Fruit fly (Drosophila melanogaster) whole organism, embryonic: ENCODE measurements around the gene CG3984.

Experiments
- Atf-2 ChIP-seq: fragments of 200-800 bp; sonication (Bioruptor generic); optimal IDR thresholded peaks from 2 replicates; lab custom pipeline; 2016; ENCODE audit warnings: missing biosample characterization, missing genetic modification characterization
- Bteb2 ChIP-seq: fragments of 200-800 bp; sonication (Bioruptor generic); optimal IDR thresholded peaks from 2 replicates; lab custom pipeline; 2016; ENCODE audit warnings: missing biosample characterization, missing genetic modification characterization
- CG10147 ChIP-seq: fragments of 200-800 bp; sonication (Bioruptor generic); optimal IDR thresholded peaks from 2 replicates; lab custom pipeline; 2019; ENCODE audit warnings: missing biosample characterization, mild to moderate bottlenecking, missing genetic modification characterization, moderate library complexity
- CG10321 ChIP-seq: fragments of 200-800 bp; sonication (Bioruptor generic); IDR thresholded peaks from 2 replicates; pipeline ENCODE4 v1.3.6; 2022; ENCODE audit warnings: missing biosample characterization, missing genetic modification characterization
- CG11504 ChIP-seq: fragments of 200-800 bp; sonication (Bioruptor generic); optimal IDR thresholded peaks from 3 replicates; lab custom pipeline; 2019; ENCODE audit warnings: missing biosample characterization, mild to moderate bottlenecking, missing genetic modification characterization, moderate library complexity
- CG12219 ChIP-seq: fragments of 200-800 bp; sonication (Bioruptor generic); optimal IDR thresholded peaks from 3 replicates; lab custom pipeline; 2018; ENCODE audit warnings: missing biosample characterization, mild to moderate bottlenecking, missing genetic modification characterization
- CG12659 ChIP-seq: fragments of 200-800 bp; sonication (Bioruptor generic); optimal IDR thresholded peaks from 3 replicates; lab custom pipeline; 2017; ENCODE audit warnings: mild to moderate bottlenecking, missing biosample characterization, missing genetic modification reagents, missing genetic modification characterization
- CG13287 ChIP-seq: fragments of 200-800 bp; sonication (Bioruptor generic); IDR thresholded peaks from 2 replicates; pipeline ENCODE4 v1.3.6; 2022; ENCODE audit warnings: missing biosample characterization, missing genetic modification characterization; ENCODE audit not compliant: partially characterized antibody
- CG14667 ChIP-seq: fragments of 200-800 bp; sonication (Bioruptor generic); IDR thresholded peaks from 2 replicates; pipeline ENCODE4 v1.3.6; 2022; ENCODE audit warnings: missing biosample characterization, missing genetic modification characterization
- CG15269 ChIP-seq: fragments of 200-800 bp; sonication (Bioruptor generic); optimal IDR thresholded peaks from 2 replicates; lab custom pipeline; 2018; ENCODE audit warnings: missing biosample characterization, mild to moderate bottlenecking, missing genetic modification characterization, moderate library complexity
- CG1647 ChIP-seq: fragments of 200-800 bp; sonication (Bioruptor generic); optimal IDR thresholded peaks from 3 replicates; lab custom pipeline; 2016; ENCODE audit warnings: missing biosample characterization, missing genetic modification characterization
- CG16779 ChIP-seq: fragments of 200-800 bp; sonication (Bioruptor generic); IDR thresholded peaks from 2 replicates; pipeline ENCODE4 v1.3.6; 2022; ENCODE audit warnings: missing biosample characterization, missing genetic modification characterization
- CG17328 ChIP-seq: fragments of 200-800 bp; sonication (Bioruptor generic); IDR thresholded peaks from 2 replicates; pipeline ENCODE4 v1.3.6; 2022; ENCODE audit warnings: missing biosample characterization, missing genetic modification characterization
- CG1792 ChIP-seq: fragments of 200-800 bp; sonication (Bioruptor generic); optimal IDR thresholded peaks from 2 replicates; lab custom pipeline; 2016; ENCODE audit warnings: missing biosample characterization, missing genetic modification characterization
- CG2202 ChIP-seq: fragments of 200-800 bp; sonication (Bioruptor generic); optimal IDR thresholded peaks from 2 replicates; lab custom pipeline; 2018; ENCODE audit warnings: missing biosample characterization, mild to moderate bottlenecking, missing genetic modification characterization
- CG31441 ChIP-seq: fragments of 200-800 bp; sonication (Bioruptor generic); IDR thresholded peaks from 2 replicates; pipeline ENCODE4 v1.3.6; 2022; ENCODE audit warnings: missing biosample characterization, missing genetic modification characterization
- CG6689 ChIP-seq: fragments of 200-800 bp; sonication (Bioruptor generic); IDR thresholded peaks from 2 replicates; pipeline ENCODE4 v1.3.6; 2022; ENCODE audit warnings: missing biosample characterization, missing genetic modification characterization
- CG7271 ChIP-seq: fragments of 200-800 bp; sonication (Bioruptor generic); optimal IDR thresholded peaks from 2 replicates; lab custom pipeline; 2018; ENCODE audit warnings: missing biosample characterization, mild to moderate bottlenecking, missing genetic modification characterization, moderate library complexity
- CG7357 ChIP-seq: fragments of 200-800 bp; sonication (Bioruptor generic); IDR thresholded peaks from 3 replicates; pipeline ENCODE4 v1.3.6; 2022; ENCODE audit warnings: missing biosample characterization, missing genetic modification characterization
- CG8765 ChIP-seq: fragments of 200-800 bp; sonication (Bioruptor generic); IDR thresholded peaks from 2 replicates; pipeline ENCODE4 v1.3.6; 2022; ENCODE audit warnings: missing biosample characterization, missing genetic modification characterization
- Doc3 ChIP-seq: fragments of 200-800 bp; sonication (Bioruptor generic); IDR thresholded peaks from 3 replicates; pipeline ENCODE4 v1.3.6; 2022; ENCODE audit warnings: missing biosample characterization, missing genetic modification characterization; ENCODE audit not compliant: partially characterized antibody
- HLH3B ChIP-seq: fragments of 200-800 bp; sonication (Bioruptor generic); IDR thresholded peaks from 2 replicates; pipeline ENCODE4 v1.3.6; 2022; ENCODE audit warnings: missing biosample characterization, missing genetic modification characterization
- HLHmδ ChIP-seq: fragments of 200-800 bp; sonication (Bioruptor generic); optimal IDR thresholded peaks from 2 replicates; lab custom pipeline; 2018; ENCODE audit warnings: missing biosample characterization, mild to moderate bottlenecking, missing genetic modification characterization, moderate library complexity
- HmgZ ChIP-seq: fragments of 200-800 bp; sonication (Bioruptor generic); optimal IDR thresholded peaks from 2 replicates; lab custom pipeline; 2018; ENCODE audit warnings: missing biosample characterization, mild to moderate bottlenecking, missing genetic modification characterization
- Hsf ChIP-seq: fragments of 200-800 bp; sonication (Bioruptor generic); optimal IDR thresholded peaks from 3 replicates; lab custom pipeline; 2016; ENCODE audit warnings: missing biosample characterization, missing genetic modification characterization
- MBD-R2 ChIP-seq: fragments of 200-800 bp; sonication (Bioruptor generic); IDR thresholded peaks from 2 replicates; pipeline ENCODE4 v1.3.6; 2022; ENCODE audit warnings: missing biosample characterization, missing genetic modification characterization
- Mes4 ChIP-seq: fragments of 200-800 bp; sonication (Bioruptor generic); optimal IDR thresholded peaks from 2 replicates; lab custom pipeline; 2016; ENCODE audit warnings: missing biosample characterization, missing genetic modification characterization
- Oaz ChIP-seq: fragments of 200-800 bp; sonication (Bioruptor generic); IDR thresholded peaks from 2 replicates; pipeline ENCODE4 v1.3.6; 2022; ENCODE audit warnings: missing biosample characterization, missing genetic modification characterization
- ab ChIP-seq: fragments of 200-800 bp; sonication (Bioruptor generic); optimal IDR thresholded peaks from 2 replicates; lab custom pipeline; 2016; ENCODE audit warnings: missing biosample characterization, missing genetic modification characterization
- abd-A ChIP-seq: fragments of 200-800 bp; sonication (Bioruptor generic); optimal IDR thresholded peaks from 3 replicates; lab custom pipeline; 2019; ENCODE audit warnings: missing biosample characterization, mild to moderate bottlenecking, missing genetic modification characterization, moderate library complexity
- ara ChIP-seq: fragments of 200-800 bp; sonication (Bioruptor generic); IDR thresholded peaks from 2 replicates; pipeline ENCODE4 v1.3.6; 2022; ENCODE audit warnings: missing biosample characterization, missing genetic modification characterization
- bbx ChIP-seq: fragments of 200-800 bp; sonication (Bioruptor generic); IDR thresholded peaks from 2 replicates; pipeline ENCODE4 v1.3.6; 2022; ENCODE audit warnings: missing biosample characterization, missing genetic modification characterization; ENCODE audit not compliant: partially characterized antibody
- bigmax ChIP-seq: fragments of 200-800 bp; sonication (Bioruptor generic); optimal IDR thresholded peaks from 2 replicates; lab custom pipeline; 2018; ENCODE audit warnings: missing biosample characterization, mild to moderate bottlenecking, missing genetic modification characterization
- croc ChIP-seq: fragments of 200-800 bp; sonication (Bioruptor generic); conservative IDR thresholded peaks from 3 replicates; pipeline ENCODE4 v1.3.6; 2022; ENCODE audit warnings: missing biosample characterization, missing genetic modification characterization
- fd64A ChIP-seq: fragments of 200-800 bp; sonication (Bioruptor generic); optimal IDR thresholded peaks from 3 replicates; lab custom pipeline; 2018; ENCODE audit warnings: missing biosample characterization, mild to moderate bottlenecking, missing genetic modification characterization
- ftz-f1 ChIP-seq: fragments of 200-800 bp; sonication (Bioruptor generic); optimal IDR thresholded peaks from 2 replicates; lab custom pipeline; 2016; ENCODE audit warnings: missing biosample characterization, missing genetic modification characterization
- gce ChIP-seq: fragments of 200-800 bp; sonication (Bioruptor generic); IDR thresholded peaks from 3 replicates; pipeline ENCODE4 v1.3.6; 2022; ENCODE audit warnings: missing biosample characterization, missing genetic modification characterization
- gcm2 ChIP-seq: fragments of 200-800 bp; sonication (Bioruptor generic); optimal IDR thresholded peaks from 2 replicates; lab custom pipeline; 2016; ENCODE audit warnings: missing biosample characterization, missing genetic modification characterization
- gsb-n ChIP-seq: fragments of 200-800 bp; sonication (Bioruptor generic); optimal IDR thresholded peaks from 3 replicates; lab custom pipeline; 2018; ENCODE audit warnings: missing biosample characterization, mild to moderate bottlenecking, missing genetic modification characterization
- hb ChIP-seq: fragments of 200-800 bp; sonication (Bioruptor generic); IDR thresholded peaks from 3 replicates; pipeline ENCODE4 v1.3.6; 2022; ENCODE audit warnings: missing biosample characterization, missing genetic modification characterization; ENCODE audit not compliant: partially characterized antibody
- hkb ChIP-seq, 2 experiments: fragments of 200-800 bp in 1 of 2; fragments of >200 bp in 1 of 2; sonication (Bioruptor generic) in 1 of 2; IDR thresholded peaks in 1 of 2; optimal IDR thresholded peaks in 1 of 2; 2 replicates each; pipeline versions ENCODE4 v1.3.6 to Lab custom; 2017 to 2022; ENCODE audit warnings: missing biosample characterization in 1 of 2, missing genetic modification characterization in 1 of 2
- inv ChIP-seq: fragments of 200-800 bp; sonication (Bioruptor generic); IDR thresholded peaks from 2 replicates; pipeline ENCODE4 v1.3.6; 2022; ENCODE audit warnings: missing biosample characterization, missing genetic modification characterization; ENCODE audit not compliant: partially characterized antibody
- lilli ChIP-seq: fragments of 200-800 bp; sonication (Bioruptor generic); optimal IDR thresholded peaks from 3 replicates; lab custom pipeline; 2016; ENCODE audit warnings: missing biosample characterization, missing genetic modification characterization
- nau ChIP-seq: fragments of 200-800 bp; sonication (Bioruptor generic); optimal IDR thresholded peaks from 3 replicates; lab custom pipeline; 2017; ENCODE audit warnings: missing biosample characterization, mild to moderate bottlenecking, missing genetic modification characterization, missing genetic modification reagents
- oc ChIP-seq: fragments of 200-800 bp; sonication (Bioruptor generic); optimal IDR thresholded peaks from 2 replicates; lab custom pipeline; 2018; ENCODE audit warnings: missing biosample characterization, mild to moderate bottlenecking, missing genetic modification characterization, moderate library complexity
- pum ChIP-seq: fragments of 200-800 bp; sonication (Bioruptor generic); optimal IDR thresholded peaks from 2 replicates; lab custom pipeline; 2016; ENCODE audit warnings: missing biosample characterization, missing genetic modification characterization
- salm ChIP-seq: fragments of 200-800 bp; sonication (Bioruptor generic); optimal IDR thresholded peaks from 2 replicates; lab custom pipeline; 2018; ENCODE audit warnings: missing biosample characterization, mild to moderate bottlenecking, missing genetic modification characterization
- schlank ChIP-seq: fragments of 200-800 bp; sonication (Bioruptor generic); optimal IDR thresholded peaks from 2 replicates; lab custom pipeline; 2018; ENCODE audit warnings: missing biosample characterization, mild to moderate bottlenecking, missing genetic modification characterization
- seq ChIP-seq: fragments of 200-800 bp; sonication (Bioruptor generic); IDR thresholded peaks from 2 replicates; pipeline ENCODE4 v1.3.6; 2022; ENCODE audit warnings: missing biosample characterization, missing genetic modification characterization
- slp2 ChIP-seq: fragments of 200-800 bp; sonication (Bioruptor generic); optimal IDR thresholded peaks from 2 replicates; lab custom pipeline; 2016; ENCODE audit warnings: missing biosample characterization, missing genetic modification characterization
- zfh2 ChIP-seq: fragments of 200-800 bp; sonication (Bioruptor generic); optimal IDR thresholded peaks from 2 replicates; lab custom pipeline; 2016; ENCODE audit warnings: missing biosample characterization, missing genetic modification characterization

The CG3984 gene

dm6 chr3R:15095550-15096031 lies 41.4 kb upstream of the CG3984 start, which contains the start of gene CG6966 (continued):
- no peak for TF ChIP-seq Doc3 (GFP tag; lab: Robert Waterston, UW)
- TF ChIP-seq CG10147 (GFP tag; lab: Kevin White, UChicago) = peak; percentile 90
- TF ChIP-seq inv (GFP tag; lab: Robert Waterston, UW) = no peak
- TF ChIP-seq gce (GFP tag; lab: Robert Waterston, UW) = no peak
- TF ChIP-seq pum (GFP tag; lab: Kevin White, UChicago) = peak; percentile 94
- TF ChIP-seq CG14667 (GFP tag; lab: Robert Waterston, UW) = no peak
- TF ChIP-seq fd64A (GFP tag; lab: Kevin White, UChicago) = peak; percentile 73
- TF ChIP-seq Hsf (GFP tag; lab: Kevin White, UChicago) = peak; percentile 98
- TF ChIP-seq hkb (optimal IDR thresholded peaks at IDR 0.05; lab: Kevin White, UChicago) = peak; percentile 17
- no peak for TF ChIP-seq hkb (GFP tag; IDR thresholded peaks at IDR 0.05; lab: Robert Waterston, UW)
- TF ChIP-seq schlank (tag; lab: Kevin White, UChicago) = peak; percentile 97
- peak; percentile 92 for TF ChIP-seq CG7271
- TF ChIP-seq abd-A (tag; lab: Kevin White, UChicago) = peak; percentile 91
- no peak for TF ChIP-seq hb (GFP tag; lab: Robert Waterston, UW)
- TF ChIP-seq gsb-n = peak; percentile 91
- TF ChIP-seq lilli (GFP tag; lab: Kevin White, UChicago) = peak; percentile 92
- peak; percentile 96 for TF ChIP-seq Bteb2 (GFP tag; lab: Kevin White, UChicago)
- no peak for TF ChIP-seq ara (GFP tag; lab: Robert Waterston, UW)
- TF ChIP-seq seq (GFP tag; lab: Robert Waterston, UW) = no peak
- peak; percentile 74 for TF ChIP-seq bigmax
- no peak for TF ChIP-seq ftz-f1 (GFP tag; lab: Kevin White, UChicago)
- no peak for TF ChIP-seq MBD-R2 (GFP tag; lab: Robert Waterston, UW)
- TF ChIP-seq CG31441 (GFP tag; lab: Robert Waterston, UW) = no peak
- peak; percentile 98 for TF ChIP-seq CG12659 (GFP tag; lab: Kevin White, UChicago)
- TF ChIP-seq Oaz = no peak
- TF ChIP-seq HmgZ (tag; lab: Kevin White, UChicago) = peak; percentile 98
- no peak for TF ChIP-seq HLH3B (GFP tag; lab: Robert Waterston, UW)
- TF ChIP-seq CG17328 (GFP tag; lab: Robert Waterston, UW) = no peak
- peak; percentile 96 for TF ChIP-seq zfh2 (GFP tag; lab: Kevin White, UChicago)
- peak; percentile 96 for TF ChIP-seq slp2
- TF ChIP-seq CG13287 (GFP tag; lab: Robert Waterston, UW) = no peak
- peak; percentile 97 for TF ChIP-seq Mes4 (GFP tag; lab: Kevin White, UChicago)
- TF ChIP-seq CG2202 (tag; lab: Kevin White, UChicago) = peak; percentile 92
- no peak for TF ChIP-seq CG16779 (GFP tag; lab: Robert Waterston, UW)
- peak; percentile 86 for TF ChIP-seq nau (GFP tag; lab: Kevin White, UChicago)
- TF ChIP-seq gcm2 (GFP tag; lab: Kevin White, UChicago) = peak; percentile 93
- TF ChIP-seq CG1792 = peak; percentile 88
- TF ChIP-seq CG6689 = no peak
- TF ChIP-seq HLHmδ (GFP tag; lab: Kevin White, UChicago) = peak; percentile 91
- peak; percentile 87 for TF ChIP-seq CG11504 (tag; lab: Kevin White, UChicago)
- TF ChIP-seq oc (tag; lab: Kevin White, UChicago) = peak; percentile 90
- TF ChIP-seq croc (GFP tag; lab: Robert Waterston, UW) = peak; percentile 84
- TF ChIP-seq CG7357 (GFP tag; lab: Robert Waterston, UW) = peak; percentile 68; the same call in 2 of the 3 replicates
- TF ChIP-seq CG8765 (GFP tag; lab: Robert Waterston, UW) = no peak
- peak; percentile 74 for TF ChIP-seq salm (tag; lab: Kevin White, UChicago)
- no peak for TF ChIP-seq bbx (GFP tag; lab: Robert Waterston, UW)
- peak; percentile 90 for TF ChIP-seq CG12219
- TF ChIP-seq CG15269 (tag; lab: Kevin White, UChicago) = peak; percentile 91
- peak; percentile 87 for TF ChIP-seq ab (GFP tag; lab: Kevin White, UChicago)
- TF ChIP-seq CG10321 (GFP tag; lab: Robert Waterston, UW) = no peak
- peak; percentile 94 for TF ChIP-seq Atf-2 (GFP tag; lab: Kevin White, UChicago)
- peak; percentile 96 for TF ChIP-seq CG1647 (GFP tag; lab: Kevin White, UChicago)
